Worm (Caenorhabditis elegans): Measurements from ENCODE around the gene mfsd-12.

DNA sequence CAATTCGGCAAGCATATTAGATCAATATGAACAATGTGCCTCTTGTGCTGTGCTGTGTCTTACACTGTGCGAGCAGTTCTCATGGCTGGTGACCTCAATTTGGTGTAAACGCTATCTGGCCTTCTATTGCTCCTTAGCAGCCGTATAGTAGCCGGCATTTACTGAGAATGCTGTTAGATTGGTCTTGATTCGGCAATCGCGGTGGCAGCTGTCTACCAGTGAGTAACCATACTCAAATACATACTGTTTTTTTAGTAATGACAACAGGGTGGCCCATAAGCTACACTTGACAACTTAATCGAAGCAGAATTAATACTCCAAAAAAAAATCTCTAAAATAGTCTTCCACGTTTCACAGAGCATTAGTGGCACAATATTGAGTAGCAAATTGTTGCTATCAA lies 20.8 kb upstream of the mfsd-12 start, which contains the start of gene C46C11.4:
- TF ChIP-seq unc-62 (GFP tag; optimal IDR thresholded peaks at IDR 0.05 in 1 of 2): no peak
- TF ChIP-seq unc-62 (tag; optimal IDR thresholded peaks at IDR 0.05): no peak
- no peak for TF ChIP-seq mdl-1 (tag; optimal IDR thresholded peaks at IDR 0.05)
- TF ChIP-seq aha-1 (tag): no peak
- no peak for TF ChIP-seq nhr-76 (tag; optimal IDR thresholded peaks at IDR 0.05)
- TF ChIP-seq dve-1 (tag; optimal IDR thresholded peaks at IDR 0.05; ENCODE audit: insufficient read depth): no peak
- TF ChIP-seq saeg-2 (GFP tag; IDR thresholded peaks at IDR 0.05): no peak
- TF ChIP-seq Y105C5A.15 (GFP tag; IDR thresholded peaks at IDR 0.05): no peak

All from whole organism, L4 larva.